Fruit fly (Drosophila melanogaster): ENCODE results near the gene mys.

dm6 chrX:8106281-8107050 lies 45.0 kb downstream of the mys start:
- TF ChIP-seq CG9705 (GFP tag; optimal IDR thresholded peaks at IDR 0.05) (no peak), h (GFP tag; optimal IDR thresholded peaks at IDR 0.05) (peak; percentile 12)
